Worm (Caenorhabditis elegans): Measurements from ENCODE around the gene K02D3.2.

Gene K02D3.2

DNA sequence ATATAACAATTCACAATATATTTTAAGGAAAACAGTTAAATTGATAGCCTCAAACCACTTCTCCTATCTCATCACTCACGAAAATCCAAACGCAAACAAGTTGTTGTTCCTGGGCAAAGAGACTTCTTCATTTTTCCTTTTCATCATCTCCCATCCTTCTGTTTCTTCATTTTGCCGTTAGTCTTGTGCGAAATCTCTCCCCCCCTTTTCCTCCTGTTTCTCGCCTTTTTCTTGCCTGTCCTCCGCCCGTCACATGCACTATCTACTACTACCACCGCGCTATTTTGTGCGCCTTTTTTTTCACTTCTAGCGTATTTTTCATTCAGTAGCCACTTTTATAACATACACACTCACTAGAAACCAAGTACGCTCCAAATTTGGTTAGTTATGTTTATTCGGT is 42.7 kb upstream of the K02D3.2 start (continued):
- TF ChIP-seq ceh-82 (tag; optimal IDR thresholded peaks at IDR 0.05), result no peak
- peak; percentile 34 for TF ChIP-seq crh-2 (tag; optimal IDR thresholded peaks at IDR 0.05)
- TF ChIP-seq mbf-1 (tag; optimal IDR thresholded peaks at IDR 0.05), result no peak
- TF ChIP-seq ZK546.5 (tag; optimal IDR thresholded peaks at IDR 0.05), result no peak
- no peak for TF ChIP-seq lin-11 (tag; optimal IDR thresholded peaks at IDR 0.05)
- TF ChIP-seq Y55F3AM.14 (GFP tag; optimal IDR thresholded peaks at IDR 0.05), result no peak
- peak; percentile 9 for TF ChIP-seq F13H6.1 (tag; optimal IDR thresholded peaks at IDR 0.05)
- no peak for TF ChIP-seq sma-9 (GFP tag; optimal IDR thresholded peaks at IDR 0.05)
- no peak for TF ChIP-seq sma-9 (tag; optimal IDR thresholded peaks at IDR 0.05)
- TF ChIP-seq nhr-21 (tag; optimal IDR thresholded peaks at IDR 0.05), result no peak
- no peak for TF ChIP-seq nhr-11 (tag; optimal IDR thresholded peaks at IDR 0.05)
- peak; percentile 49 for TF ChIP-seq unc-55 (GFP tag; optimal IDR thresholded peaks at IDR 0.05)
- TF ChIP-seq nhr-10 (tag; optimal IDR thresholded peaks at IDR 0.05), result no peak
- no peak for TF ChIP-seq nhr-77 (tag; optimal IDR thresholded peaks at IDR 0.05)
- TF ChIP-seq R02D3.7 (tag; optimal IDR thresholded peaks at IDR 0.05), result no peak
- TF ChIP-seq unc-62 (GFP tag; optimal IDR thresholded peaks at IDR 0.05), result no peak
- TF ChIP-seq C34F6.9 (tag; optimal IDR thresholded peaks at IDR 0.05), result peak; percentile 44
- TF ChIP-seq nhr-25 (tag; optimal IDR thresholded peaks at IDR 0.05), result no peak
- TF ChIP-seq gmeb-1 (tag; optimal IDR thresholded peaks at IDR 0.05), result no peak

DNA sequence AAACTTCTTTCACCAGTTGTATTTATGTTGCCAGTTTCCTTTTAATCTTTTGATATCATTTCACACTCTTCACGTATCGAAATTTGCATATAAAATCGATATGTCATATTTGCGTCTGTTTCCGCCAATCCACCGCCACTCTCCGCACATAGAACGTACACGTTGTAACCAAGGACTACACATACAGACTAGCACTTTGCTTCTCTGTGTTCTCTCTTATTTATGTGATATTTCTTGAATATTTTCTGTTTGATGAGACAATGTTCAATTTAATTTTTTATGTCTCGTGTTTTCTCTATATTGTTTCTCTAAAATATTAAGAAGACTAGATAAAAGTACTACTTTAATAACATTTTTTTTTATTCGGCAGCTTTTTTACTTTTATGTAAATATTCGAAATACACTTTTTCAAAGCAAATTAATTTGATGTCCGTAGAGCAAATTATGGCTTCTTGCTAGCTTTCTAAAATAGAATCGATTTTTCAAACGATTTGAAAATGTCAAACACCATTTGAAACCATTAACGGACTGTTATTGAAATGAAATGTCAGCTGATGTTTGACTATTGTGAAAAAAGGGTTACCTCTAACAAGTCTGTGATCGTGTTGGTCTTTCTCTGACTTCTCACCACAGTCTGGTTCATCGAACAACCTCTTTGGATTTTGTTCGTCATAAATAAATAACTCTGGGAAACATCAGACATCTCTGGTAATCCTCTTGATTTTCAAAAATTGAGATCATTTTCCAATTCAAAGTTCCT is 41.2 kb upstream of the K02D3.2 start:
- TF ChIP-seq nhr-10 (tag; optimal IDR thresholded peaks at IDR 0.05) (no peak), R02D3.7 (tag; optimal IDR thresholded peaks at IDR 0.05) (no peak), nhr-129 (tag; optimal IDR thresholded peaks at IDR 0.05) (peak; percentile 58), crh-2 (tag; optimal IDR thresholded peaks at IDR 0.05) (peak; percentile 58)

DNA sequence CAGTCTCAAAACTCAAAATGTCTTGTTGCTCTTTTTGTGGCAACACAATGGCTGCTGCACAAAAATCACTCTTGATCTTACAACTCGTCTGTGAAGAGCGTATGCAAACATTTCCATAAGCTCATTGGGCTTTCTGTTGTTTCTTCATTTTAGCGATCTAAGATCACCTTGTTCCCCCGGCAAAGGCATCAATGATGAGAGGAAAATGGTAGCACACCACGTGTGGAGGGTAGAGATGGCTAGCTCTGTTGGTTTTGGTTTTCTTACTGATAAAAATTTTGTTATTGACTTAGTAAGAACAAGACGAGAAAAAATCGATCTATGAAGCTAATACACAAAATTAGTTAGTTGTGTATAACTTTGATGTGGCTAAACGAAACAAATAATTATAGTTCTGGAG is 36.2 kb upstream of the K02D3.2 start:
- TF ChIP-seq sma-9 (GFP tag; optimal IDR thresholded peaks at IDR 0.05), result peak; percentile 51
- TF ChIP-seq sma-9 (tag; optimal IDR thresholded peaks at IDR 0.05), result no peak
- no peak for TF ChIP-seq Y55F3AM.14 (GFP tag; optimal IDR thresholded peaks at IDR 0.05)

DNA sequence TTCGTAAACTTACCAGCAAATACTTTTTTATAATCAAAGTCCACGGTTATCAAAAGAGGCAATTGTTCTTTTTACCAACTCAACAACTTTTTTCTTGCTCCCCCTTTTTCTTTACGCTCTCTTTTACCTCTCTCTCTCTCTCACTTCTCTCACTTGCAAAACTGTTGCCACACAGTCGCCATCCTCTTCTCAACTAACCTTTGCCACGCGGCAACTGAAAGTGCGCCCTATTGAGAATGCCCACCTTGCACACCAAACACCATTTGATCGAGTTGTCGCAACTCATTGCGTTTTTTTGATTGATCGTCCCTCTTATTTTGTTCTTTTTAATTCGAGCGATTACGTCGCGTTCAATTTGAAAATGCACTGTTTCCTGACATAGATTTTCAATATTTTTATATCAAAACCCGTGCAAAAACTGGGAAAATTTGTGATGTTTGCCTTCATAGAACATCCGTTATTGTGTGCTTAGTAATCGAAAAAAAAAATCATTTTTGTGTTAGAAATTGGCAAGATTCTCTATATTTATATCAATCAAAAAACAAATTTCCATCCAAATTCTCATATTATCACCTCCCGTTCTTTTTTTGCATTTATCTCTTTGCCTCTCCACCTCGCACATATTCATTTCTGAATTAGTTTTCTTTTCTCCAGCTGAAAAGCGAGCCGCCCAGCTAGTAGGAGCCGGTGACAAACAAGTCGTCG is 35.0 kb upstream of the K02D3.2 start, which contains the start of gene nhr-71:
TSS of gene nhr-71 (plus strand) at position 655 of the 705 bp plus-strand sequence.
- TF ChIP-seq ceh-82 (tag; optimal IDR thresholded peaks at IDR 0.05), result no peak
- TF ChIP-seq crh-2 (tag; optimal IDR thresholded peaks at IDR 0.05), result peak; percentile 84
- no peak for TF ChIP-seq lin-39 (tag; optimal IDR thresholded peaks at IDR 0.05)
- no peak for TF ChIP-seq blmp-1 (tag; optimal IDR thresholded peaks at IDR 0.05; ENCODE audit: insufficient read depth)
- TF ChIP-seq dmd-4 (tag; optimal IDR thresholded peaks at IDR 0.05), result no peak
- TF ChIP-seq unc-62 (GFP tag; optimal IDR thresholded peaks at IDR 0.05), result no peak
- TF ChIP-seq F13H6.1 (tag; optimal IDR thresholded peaks at IDR 0.05), result peak; percentile 10
- no peak for TF ChIP-seq R02D3.7 (tag; optimal IDR thresholded peaks at IDR 0.05)
- no peak for TF ChIP-seq mdl-1 (tag; optimal IDR thresholded peaks at IDR 0.05)

DNA sequence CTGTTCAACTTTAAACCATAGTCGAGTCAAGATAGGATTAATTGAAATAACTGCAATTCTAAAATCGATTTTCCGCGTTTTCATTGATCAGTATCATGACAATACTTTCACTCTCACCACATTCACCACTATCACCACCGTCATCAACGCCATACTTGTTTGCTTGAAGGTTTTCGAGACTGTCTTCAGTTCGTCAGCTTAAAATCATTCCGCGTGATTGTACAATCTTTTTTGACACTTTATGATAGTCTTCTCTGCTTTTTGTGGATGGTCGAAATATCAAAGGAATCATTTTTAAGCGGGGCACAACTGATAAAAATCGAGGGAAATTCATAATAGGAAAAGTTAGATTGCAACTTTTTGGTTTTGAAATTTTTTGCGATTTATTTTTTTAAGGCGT is 34.4 kb upstream of the K02D3.2 start:
- peak; percentile 22 for TF ChIP-seq blmp-1 (tag; optimal IDR thresholded peaks at IDR 0.05; ENCODE audit: insufficient read depth)
- TF ChIP-seq nhr-25 (tag; optimal IDR thresholded peaks at IDR 0.05), result no peak
- peak; percentile 40 for TF ChIP-seq fos-1 (tag; optimal IDR thresholded peaks at IDR 0.05)
- peak; percentile 35 for TF ChIP-seq sma-9 (GFP tag; optimal IDR thresholded peaks at IDR 0.05)
- TF ChIP-seq sma-9 (tag; optimal IDR thresholded peaks at IDR 0.05), result no peak
- TF ChIP-seq dmd-4 (tag; optimal IDR thresholded peaks at IDR 0.05), result no peak
- no peak for TF ChIP-seq unc-62 (GFP tag; optimal IDR thresholded peaks at IDR 0.05)
- no peak for TF ChIP-seq elt-3 (tag; optimal IDR thresholded peaks at IDR 0.05)

DNA sequence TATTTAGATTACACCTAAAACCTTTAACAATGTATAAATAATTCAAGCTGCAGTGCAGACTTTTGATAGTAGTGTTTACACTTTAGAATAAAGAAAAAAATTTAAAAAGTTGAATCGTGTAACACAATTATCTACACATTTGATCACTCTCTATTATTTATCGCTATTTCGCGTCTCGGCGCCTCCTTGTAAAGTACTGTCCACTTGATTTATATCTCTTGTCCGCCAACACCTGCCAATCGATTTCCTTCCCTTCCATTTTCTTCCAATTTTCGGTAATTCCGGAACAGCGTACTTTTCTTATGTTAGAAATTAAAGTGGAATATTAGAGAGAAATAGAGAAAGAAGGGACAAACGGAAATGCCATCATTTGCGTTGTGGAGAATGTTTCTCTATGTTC is 33.7 kb upstream of the K02D3.2 start:
- peak; percentile 79 for TF ChIP-seq ceh-16 (tag; optimal IDR thresholded peaks at IDR 0.05)
- TF ChIP-seq ztf-11 (tag; optimal IDR thresholded peaks at IDR 0.05), result no peak
- TF ChIP-seq nhr-12 (tag; optimal IDR thresholded peaks at IDR 0.05), result no peak
- peak; percentile 6 for TF ChIP-seq unc-55 (GFP tag; optimal IDR thresholded peaks at IDR 0.05)
- peak; percentile 72 for TF ChIP-seq sem-4 (tag; optimal IDR thresholded peaks at IDR 0.05)
- TF ChIP-seq dmd-4 (tag; optimal IDR thresholded peaks at IDR 0.05), result no peak
- peak; percentile 20 for TF ChIP-seq blmp-1 (tag; optimal IDR thresholded peaks at IDR 0.05; ENCODE audit: insufficient read depth)
- peak; percentile 13 for TF ChIP-seq nhr-25 (tag; optimal IDR thresholded peaks at IDR 0.05)
- no peak for TF ChIP-seq ceh-82 (tag; optimal IDR thresholded peaks at IDR 0.05)
- peak; percentile 47 for TF ChIP-seq sma-9 (GFP tag; optimal IDR thresholded peaks at IDR 0.05)
- no peak for TF ChIP-seq sma-9 (tag; optimal IDR thresholded peaks at IDR 0.05)

Data from whole organism, L2 larva.